Fruit fly (Drosophila melanogaster) whole organism, embryonic: ENCODE measurements around the gene dnc.

Experiments
- C15 ChIP-seq: fragments of 200-800 bp; sonication (Bioruptor generic); IDR thresholded peaks from 3 replicates; pipeline ENCODE4 v1.3.6; 2022; ENCODE audit warnings: missing biosample characterization, missing genetic modification characterization
- CG10147 ChIP-seq: fragments of 200-800 bp; sonication (Bioruptor generic); optimal IDR thresholded peaks from 2 replicates; lab custom pipeline; 2019; ENCODE audit warnings: missing biosample characterization, mild to moderate bottlenecking, missing genetic modification characterization, moderate library complexity
- CG1024 ChIP-seq: fragments of 200-800 bp; sonication (Bioruptor generic); IDR thresholded peaks from 2 replicates; pipeline ENCODE4 v1.3.6; 2022; ENCODE audit warnings: missing biosample characterization, missing genetic modification characterization
- CG11085 ChIP-seq: fragments of 200-800 bp; sonication (Bioruptor generic); IDR thresholded peaks from 2 replicates; pipeline ENCODE4 v1.3.6; 2022; ENCODE audit warnings: missing biosample characterization, missing genetic modification characterization
- CG12744 ChIP-seq: fragments of 200-800 bp; sonication (Bioruptor generic); optimal IDR thresholded peaks from 2 replicates; lab custom pipeline; 2016; ENCODE audit warnings: missing biosample characterization, missing genetic modification characterization
- CG13123 ChIP-seq: fragments of 200-800 bp; sonication (Bioruptor generic); optimal IDR thresholded peaks from 2 replicates; lab custom pipeline; 2016; ENCODE audit warnings: missing biosample characterization, missing genetic modification characterization
- CG13287 ChIP-seq: fragments of 200-800 bp; sonication (Bioruptor generic); IDR thresholded peaks from 2 replicates; pipeline ENCODE4 v1.3.6; 2022; ENCODE audit warnings: missing biosample characterization, missing genetic modification characterization; ENCODE audit not compliant: partially characterized antibody
- CG1647 ChIP-seq: fragments of 200-800 bp; sonication (Bioruptor generic); optimal IDR thresholded peaks from 3 replicates; lab custom pipeline; 2016; ENCODE audit warnings: missing biosample characterization, missing genetic modification characterization
- CG16863 ChIP-seq: fragments of 200-800 bp; sonication (Bioruptor generic); optimal IDR thresholded peaks from 3 replicates; lab custom pipeline; 2016; ENCODE audit warnings: missing biosample characterization, missing genetic modification characterization
- CG17186 ChIP-seq: fragments of 200-800 bp; sonication (Bioruptor generic); optimal IDR thresholded peaks from 3 replicates; lab custom pipeline; 2017; ENCODE audit warnings: missing biosample characterization, missing genetic modification reagents, missing genetic modification characterization
- CG17385 ChIP-seq: fragments of 200-800 bp; sonication (Bioruptor generic); optimal IDR thresholded peaks from 3 replicates; lab custom pipeline; 2018; ENCODE audit warnings: missing biosample characterization, mild to moderate bottlenecking, missing genetic modification characterization
- CG17568 ChIP-seq: fragments of 200-800 bp; sonication (Bioruptor generic); optimal IDR thresholded peaks from 2 replicates; lab custom pipeline; 2018; ENCODE audit warnings: missing biosample characterization, mild to moderate bottlenecking, missing genetic modification characterization, moderate library complexity
- CG17912 ChIP-seq: fragments of 200-800 bp; sonication (Bioruptor generic); optimal IDR thresholded peaks from 2 replicates; lab custom pipeline; 2018; ENCODE audit warnings: missing biosample characterization, mild to moderate bottlenecking, missing genetic modification characterization
- CG1832 ChIP-seq: fragments of 200-800 bp; sonication (Bioruptor generic); optimal IDR thresholded peaks from 2 replicates; lab custom pipeline; 2017; ENCODE audit warnings: missing biosample characterization, mild to moderate bottlenecking, missing genetic modification characterization, inconsistent platforms
- CG3065 ChIP-seq: fragments of 200-800 bp; sonication (Bioruptor generic); optimal IDR thresholded peaks from 2 replicates; lab custom pipeline; 2016; ENCODE audit warnings: missing biosample characterization, missing genetic modification characterization
- CG32532 ChIP-seq: fragments of 200-800 bp; sonication (Bioruptor generic); IDR thresholded peaks from 2 replicates; pipeline ENCODE4 v1.3.6; 2022; ENCODE audit warnings: missing biosample characterization, missing genetic modification characterization
- CG4617 ChIP-seq: fragments of 200-800 bp; sonication (Bioruptor generic); optimal IDR thresholded peaks from 3 replicates; lab custom pipeline; 2016; ENCODE audit warnings: missing biosample characterization, missing genetic modification characterization, borderline replicate concordance
- CG4854 ChIP-seq: fragments of 200-800 bp; sonication (Bioruptor generic); optimal IDR thresholded peaks from 2 replicates; lab custom pipeline; 2016; ENCODE audit warnings: missing biosample characterization, missing genetic modification characterization, inconsistent platforms
- CG8359 ChIP-seq: fragments of 200-800 bp; sonication (Bioruptor generic); optimal IDR thresholded peaks from 2 replicates; lab custom pipeline; 2017; ENCODE audit warnings: missing biosample characterization, mild to moderate bottlenecking, missing genetic modification characterization, borderline replicate concordance
- Dfd ChIP-seq, 2 experiments: fragments of >200 bp; optimal IDR thresholded peaks; 2 replicates each; lab custom pipeline; 2017; ENCODE audit warnings: missing biosample characterization in 2 of 2, missing genetic modification characterization in 2 of 2
- Gsc ChIP-seq: fragments of 200-800 bp; sonication (Bioruptor generic); IDR thresholded peaks from 2 replicates; pipeline ENCODE4 v1.3.6; 2022; ENCODE audit warnings: missing biosample characterization, missing genetic modification characterization
- HLH3B ChIP-seq: fragments of 200-800 bp; sonication (Bioruptor generic); IDR thresholded peaks from 2 replicates; pipeline ENCODE4 v1.3.6; 2022; ENCODE audit warnings: missing biosample characterization, missing genetic modification characterization
- Max ChIP-seq: fragments of 200-800 bp; sonication (Bioruptor generic); optimal IDR thresholded peaks from 2 replicates; lab custom pipeline; 2016; ENCODE audit warnings: missing biosample characterization, mild to moderate bottlenecking, missing genetic modification characterization
- Mrtf ChIP-seq: fragments of 200-800 bp; sonication (Bioruptor generic); IDR thresholded peaks from 3 replicates; pipeline ENCODE4 v1.3.6; 2022; ENCODE audit warnings: missing biosample characterization, missing genetic modification characterization
- Myb ChIP-seq: fragments of 200-800 bp; sonication (Bioruptor generic); optimal IDR thresholded peaks from 2 replicates; lab custom pipeline; 2016; ENCODE audit warnings: missing biosample characterization, missing genetic modification characterization
- NK7.1 ChIP-seq: fragments of 200-800 bp; sonication (Bioruptor generic); optimal IDR thresholded peaks from 3 replicates; lab custom pipeline; 2016; ENCODE audit warnings: missing biosample characterization, missing genetic modification characterization
- Ptx1 ChIP-seq: fragments of 200-800 bp; sonication (Bioruptor generic); IDR thresholded peaks from 2 replicates; pipeline ENCODE4 v1.3.6; 2022; ENCODE audit warnings: missing biosample characterization, missing genetic modification characterization
- Stat92E ChIP-seq, 3 experiments: fragments of >200 bp in 2 of 3; fragments of 200-800 bp in 1 of 3; sonication (Bioruptor generic) in 1 of 3; optimal IDR thresholded peaks; 2 replicates each; lab custom pipeline; 2017 to 2019; ENCODE audit warnings: missing biosample characterization in 3 of 3, missing genetic modification characterization in 3 of 3, mild to moderate bottlenecking in 1 of 3, moderate library complexity in 1 of 3
- Tbp ChIP-seq: fragments of >200 bp; optimal IDR thresholded peaks from 2 replicates; lab custom pipeline; 2018; ENCODE audit warnings: missing biosample characterization, missing genetic modification characterization
- aop ChIP-seq: fragments of 200-800 bp; sonication (Bioruptor generic); IDR thresholded peaks from 2 replicates; pipeline ENCODE4 v1.3.6; 2022; ENCODE audit warnings: missing biosample characterization, missing genetic modification characterization
- bcd ChIP-seq: fragments of 200-800 bp; sonication (Bioruptor generic); optimal IDR thresholded peaks from 2 replicates; lab custom pipeline; 2017; ENCODE audit warnings: missing biosample characterization, mild to moderate bottlenecking, missing genetic modification characterization
- bigmax ChIP-seq: fragments of 200-800 bp; sonication (Bioruptor generic); optimal IDR thresholded peaks from 2 replicates; lab custom pipeline; 2018; ENCODE audit warnings: missing biosample characterization, mild to moderate bottlenecking, missing genetic modification characterization
- bsh ChIP-seq, 2 experiments: fragments of 200-800 bp; sonication (Bioruptor generic); optimal IDR thresholded peaks; 2 replicates each; lab custom pipeline; 2017 to 2018; ENCODE audit warnings: mild to moderate bottlenecking in 2 of 2, missing biosample characterization in 2 of 2, missing genetic modification characterization in 2 of 2, moderate library complexity in 1 of 2
- caup ChIP-seq: fragments of 200-800 bp; sonication (Bioruptor generic); optimal IDR thresholded peaks from 3 replicates; lab custom pipeline; 2017; ENCODE audit warnings: missing biosample characterization, mild to moderate bottlenecking, missing genetic modification characterization, moderate library complexity; ENCODE audit not compliant: severe bottlenecking
- crol ChIP-seq: fragments of 200-800 bp; sonication (Bioruptor generic); IDR thresholded peaks from 2 replicates; pipeline ENCODE4 v1.3.6; 2022; ENCODE audit warnings: missing biosample characterization, missing genetic modification characterization
- dmrt99B ChIP-seq: fragments of 200-800 bp; sonication (Bioruptor generic); optimal IDR thresholded peaks from 2 replicates; lab custom pipeline; 2018; ENCODE audit warnings: missing biosample characterization, mild to moderate bottlenecking, missing genetic modification characterization, moderate library complexity
- dpn ChIP-seq, 2 experiments: fragments of 200-800 bp; sonication (Bioruptor generic); optimal IDR thresholded peaks; 3 replicates each; lab custom pipeline; 2016; ENCODE audit warnings: missing biosample characterization in 2 of 2, missing genetic modification characterization in 2 of 2
- fd96Cb ChIP-seq: fragments of 200-800 bp; sonication (Bioruptor generic); optimal IDR thresholded peaks from 2 replicates; lab custom pipeline; 2018; ENCODE audit warnings: missing biosample characterization, mild to moderate bottlenecking, missing genetic modification characterization, moderate library complexity
- fru ChIP-seq: fragments of >200 bp; optimal IDR thresholded peaks from 2 replicates; lab custom pipeline; 2017
- gem ChIP-seq: fragments of 200-800 bp; sonication (Bioruptor generic); optimal IDR thresholded peaks from 2 replicates; lab custom pipeline; 2019; ENCODE audit warnings: missing biosample characterization, mild to moderate bottlenecking, missing genetic modification characterization, moderate library complexity
- gfzf ChIP-seq: fragments of 200-800 bp; sonication (Bioruptor generic); optimal IDR thresholded peaks from 2 replicates; lab custom pipeline; 2016; ENCODE audit warnings: missing biosample characterization, mild to moderate bottlenecking, missing genetic modification characterization, moderate library complexity
- ham ChIP-seq: fragments of 200-800 bp; sonication (Bioruptor generic); IDR thresholded peaks from 2 replicates; pipeline ENCODE4 v1.3.6; 2022; ENCODE audit warnings: missing biosample characterization, missing genetic modification characterization
- ind ChIP-seq: fragments of 200-800 bp; sonication (Bioruptor generic); optimal IDR thresholded peaks from 3 replicates; lab custom pipeline; 2016; ENCODE audit warnings: missing biosample characterization, missing genetic modification characterization
- knrl ChIP-seq: fragments of 200-800 bp; sonication (Bioruptor generic); IDR thresholded peaks from 3 replicates; pipeline ENCODE4 v1.3.6; 2022; ENCODE audit warnings: missing biosample characterization, missing genetic modification characterization; ENCODE audit not compliant: partially characterized antibody
- luna ChIP-seq: fragments of 200-800 bp; sonication (Bioruptor generic); optimal IDR thresholded peaks from 2 replicates; lab custom pipeline; 2016; ENCODE audit warnings: missing biosample characterization, missing genetic modification characterization
- org-1 ChIP-seq: fragments of 200-800 bp; sonication (Bioruptor generic); optimal IDR thresholded peaks from 2 replicates; lab custom pipeline; 2017; ENCODE audit warnings: missing biosample characterization, missing genetic modification characterization
- pfk ChIP-seq: fragments of 200-800 bp; sonication (Bioruptor generic); optimal IDR thresholded peaks from 2 replicates; lab custom pipeline; 2018; ENCODE audit warnings: missing biosample characterization, mild to moderate bottlenecking, missing genetic modification characterization, moderate library complexity
- shn ChIP-seq: fragments of 200-800 bp; sonication (Bioruptor generic); optimal IDR thresholded peaks from 3 replicates; lab custom pipeline; 2016; ENCODE audit warnings: missing biosample characterization, missing genetic modification characterization
- sob ChIP-seq: fragments of 200-800 bp; sonication (Bioruptor generic); IDR thresholded peaks from 2 replicates; pipeline ENCODE4 v1.3.6; 2022; ENCODE audit warnings: missing biosample characterization, missing genetic modification characterization
- vfl ChIP-seq: fragments of 200-800 bp; sonication (Bioruptor generic); optimal IDR thresholded peaks from 2 replicates; lab custom pipeline; 2016; ENCODE audit warnings: missing biosample characterization, missing genetic modification characterization

The dnc gene

dm6 chrX:3360437-3361075 is 184.3 kb downstream of the dnc start (continued):
- TF ChIP-seq CG8359 (peak; percentile 45), CG17912 (no peak), bigmax (GFP tag; lab: Kevin White, UChicago) (no peak), Stat92E (GFP tag; optimal IDR thresholded peaks at IDR 0.05; lab: Kevin White, UChicago) (no peak), bcd (GFP tag; lab: Kevin White, UChicago) (peak; percentile 72), CG17568 (peak; percentile 12), vfl (GFP tag; lab: Kevin White, UChicago) (peak; percentile 64), Dfd (GFP tag; optimal IDR thresholded peaks at IDR 0.05; lab: Kevin White, UChicago) (no peak), CG11085 (GFP tag; lab: Robert Waterston, UW) (no peak), C15 (no peak), ham (GFP tag; lab: Robert Waterston, UW) (no peak), CG1647 (GFP tag; lab: Kevin White, UChicago) (peak; percentile 50), fd96Cb (tag; lab: Kevin White, UChicago) (peak; percentile 65), ind (peak; percentile 67), CG17385 (GFP tag; lab: Kevin White, UChicago) (peak; percentile 57), Myb (GFP tag; lab: Kevin White, UChicago) (peak; percentile 59), CG13287 (GFP tag; lab: Robert Waterston, UW) (no peak), org-1 (GFP tag; lab: Kevin White, UChicago) (peak; percentile 57), CG1832 (GFP tag; lab: Kevin White, UChicago) (no peak), CG32532 (GFP tag; lab: Robert Waterston, UW) (peak; percentile 66; the same call in 1 of the 2 replicates), Tbp (GFP tag; lab: Kevin White, UChicago) (no peak), knrl (GFP tag; lab: Robert Waterston, UW) (no peak), pfk (GFP tag; lab: Kevin White, UChicago) (no peak), bsh (GFP tag; optimal IDR thresholded peaks at IDR 0.05; lab: Kevin White, UChicago) (peak in 1 of 2 experiments; percentile 32), caup (GFP tag; lab: Kevin White, UChicago) (peak; percentile 39), shn (peak; percentile 66), HLH3B (GFP tag; lab: Robert Waterston, UW) (no peak; the same call in 1 of the 2 replicates), CG16863 (peak; percentile 38), Mrtf (GFP tag; lab: Robert Waterston, UW) (peak; percentile 30; the same call in 1 of the 3 replicates), CG4854 (GFP tag; lab: Kevin White, UChicago) (peak; percentile 45), gfzf (GFP tag; lab: Kevin White, UChicago) (no peak), gem (tag; lab: Kevin White, UChicago) (peak; percentile 84), luna (GFP tag; lab: Kevin White, UChicago) (peak; percentile 32), CG4617 (GFP tag; lab: Kevin White, UChicago) (peak; percentile 15), sob (GFP tag; lab: Robert Waterston, UW) (peak; percentile 63), Max (GFP tag; lab: Kevin White, UChicago) (peak; percentile 32), dpn (GFP tag; optimal IDR thresholded peaks at IDR 0.05; lab: Kevin White, UChicago) (peak; percentile 69 to 73), aop (GFP tag; lab: Robert Waterston, UW) (no peak), CG13123 (GFP tag; lab: Kevin White, UChicago) (peak; percentile 11), fru (lab: Kevin White, UChicago) (no peak), CG10147 (GFP tag; lab: Kevin White, UChicago) (peak; percentile 82), crol (GFP tag; lab: Robert Waterston, UW) (no peak), NK7.1 (GFP tag; lab: Kevin White, UChicago) (peak; percentile 44), CG17186 (GFP tag; lab: Kevin White, UChicago) (no peak), dmrt99B (tag; lab: Kevin White, UChicago) (peak; percentile 78), CG1024 (GFP tag; lab: Robert Waterston, UW) (no peak), CG12744 (GFP tag; lab: Kevin White, UChicago) (peak; percentile 33), CG3065 (GFP tag; lab: Kevin White, UChicago) (peak; percentile 33), Gsc (GFP tag; lab: Robert Waterston, UW) (no peak), Ptx1 (GFP tag; lab: Robert Waterston, UW) (peak; percentile 63)
